Fruit fly (Drosophila melanogaster): ENCODE data around the gene Crag.

Crag gene

dm6 chrX:8573744-8574484 lies 17.9 kb upstream of the Crag start, which contains the start of gene CG12065 (continued):
- peak; percentile 49 for TF ChIP-seq grau (tag; optimal IDR thresholded peaks at IDR 0.05)
- TF ChIP-seq CG4360 (GFP tag; IDR thresholded peaks at IDR 0.05): no peak
- no peak for TF ChIP-seq CG13624 (GFP tag; optimal IDR thresholded peaks at IDR 0.05)
- no peak for TF ChIP-seq CG4282 (GFP tag; optimal IDR thresholded peaks at IDR 0.05)
- no peak for TF ChIP-seq NC2β (GFP tag; optimal IDR thresholded peaks at IDR 0.05)
- no peak for TF ChIP-seq Mad (GFP tag; optimal IDR thresholded peaks at IDR 0.05)
- TF ChIP-seq CG14667 (GFP tag; IDR thresholded peaks at IDR 0.05): no peak
- TF ChIP-seq dati (GFP tag; IDR thresholded peaks at IDR 0.05): no peak
- no peak for TF ChIP-seq pros (GFP tag; optimal IDR thresholded peaks at IDR 0.05)
- peak; percentile 71 for TF ChIP-seq CG6254 (GFP tag; optimal IDR thresholded peaks at IDR 0.05)
- TF ChIP-seq gfzf (GFP tag; optimal IDR thresholded peaks at IDR 0.05): peak; percentile 96
- no peak for TF ChIP-seq onecut (GFP tag; IDR thresholded peaks at IDR 0.05)
- TF ChIP-seq Dfd (GFP tag; optimal IDR thresholded peaks at IDR 0.05): no peak
- TF ChIP-seq CG7987 (GFP tag; optimal IDR thresholded peaks at IDR 0.05): peak; percentile 52
- no peak for TF ChIP-seq Ptx1 (GFP tag; IDR thresholded peaks at IDR 0.05)
- no peak for TF ChIP-seq CG7928 (GFP tag; optimal IDR thresholded peaks at IDR 0.05)
- TF ChIP-seq salm (tag; optimal IDR thresholded peaks at IDR 0.05): peak; percentile 68
- TF ChIP-seq wek (GFP tag; optimal IDR thresholded peaks at IDR 0.05): no peak
- TF ChIP-seq pb (GFP tag; optimal IDR thresholded peaks at IDR 0.05): no peak
- no peak for TF ChIP-seq CG10431 (GFP tag; optimal IDR thresholded peaks at IDR 0.05)
- no peak for TF ChIP-seq HmgD (GFP tag; optimal IDR thresholded peaks at IDR 0.05)
- TF ChIP-seq ind (GFP tag; optimal IDR thresholded peaks at IDR 0.05): no peak
- no peak for TF ChIP-seq Aef1 (GFP tag; IDR thresholded peaks at IDR 0.05)
- peak; percentile 39 for TF ChIP-seq HHEX (GFP tag; optimal IDR thresholded peaks at IDR 0.05)
- no peak for TF ChIP-seq ac (GFP tag; optimal IDR thresholded peaks at IDR 0.05)
- TF ChIP-seq B-H2 (GFP tag; optimal IDR thresholded peaks at IDR 0.05): peak; percentile 33
- TF ChIP-seq Atf6 (GFP tag; IDR thresholded peaks at IDR 0.05): no peak
- no peak for TF ChIP-seq CG4617 (GFP tag; optimal IDR thresholded peaks at IDR 0.05; ENCODE audit: borderline replicate concordance)
- TF ChIP-seq CG16779 (GFP tag; IDR thresholded peaks at IDR 0.05): no peak
- TF ChIP-seq CG11696 (GFP tag; IDR thresholded peaks at IDR 0.05): peak; percentile 17; the same call in 1 of the 2 replicates
- no peak for TF ChIP-seq Drgx (GFP tag; IDR thresholded peaks at IDR 0.05)
- no peak for TF ChIP-seq az2 (GFP tag; optimal IDR thresholded peaks at IDR 0.05)
- no peak for TF ChIP-seq pho (GFP tag; optimal IDR thresholded peaks at IDR 0.05)
- no peak for TF ChIP-seq wdn (GFP tag; IDR thresholded peaks at IDR 0.05)
- TF ChIP-seq CG8388 (GFP tag; optimal IDR thresholded peaks at IDR 0.05): peak; percentile 54
- TF ChIP-seq MBD-R2 (GFP tag; IDR thresholded peaks at IDR 0.05): no peak; the same call in 1 of the 2 replicates
- no peak for TF ChIP-seq Dll (GFP tag; IDR thresholded peaks at IDR 0.05; ENCODE audit: partially characterized antibody)
- TF ChIP-seq CG17359 (tag; optimal IDR thresholded peaks at IDR 0.05): peak; percentile 68
- no peak for TF ChIP-seq CG31388 (GFP tag; optimal IDR thresholded peaks at IDR 0.05)
- no peak for TF ChIP-seq CG9932 (GFP tag; IDR thresholded peaks at IDR 0.05)
- no peak for TF ChIP-seq CG9437 (GFP tag; optimal IDR thresholded peaks at IDR 0.05)
- TF ChIP-seq Lim3 (GFP tag; IDR thresholded peaks at IDR 0.05): no peak
- TF ChIP-seq ttk (GFP tag; IDR thresholded peaks at IDR 0.05): no peak
- peak; percentile 23 for TF ChIP-seq CG10979 (tag; optimal IDR thresholded peaks at IDR 0.05)
- no peak for TF ChIP-seq tll (GFP tag; optimal IDR thresholded peaks at IDR 0.05)
- no peak for TF ChIP-seq ab (GFP tag; optimal IDR thresholded peaks at IDR 0.05)
- TF ChIP-seq psq (GFP tag; optimal IDR thresholded peaks at IDR 0.05): no peak
- TF ChIP-seq btn (GFP tag; optimal IDR thresholded peaks at IDR 0.05): no peak
- TF ChIP-seq CG16815 (GFP tag; optimal IDR thresholded peaks at IDR 0.05): no peak
- TF ChIP-seq Stat92E (GFP tag; optimal IDR thresholded peaks at IDR 0.05): peak in 1 of 3 experiments; percentile 35

All from whole organism, embryonic.